Worm (Caenorhabditis elegans) whole organism, midembryonic: ENCODE data around the gene Y39A1A.9.

Source experiments
- flt-1 ChIP-seq: fragments of 200-800 bp; sonication (Bioruptor generic); IDR thresholded peaks from 2 replicates; pipeline ENCODE4 v1.3.6; 2022; ENCODE audit warnings: missing genetic modification characterization, missing compliant biosample characterization
- klf-2 ChIP-seq: fragments of 200-800 bp; sonication (Bioruptor generic); conservative IDR thresholded peaks from 2 replicates; pipeline ENCODE4 v1.3.6; 2022; ENCODE audit warnings: missing genetic modification reagents, missing genetic modification characterization, missing compliant biosample characterization
- tab-1 ChIP-seq: fragments of 200-800 bp; sonication (Bioruptor generic); IDR thresholded peaks from 2 replicates; pipeline ENCODE4 v1.3.6; 2022; ENCODE audit warnings: missing genetic modification characterization, missing compliant biosample characterization
- ztf-23 ChIP-seq: fragments of 200-800 bp; sonication (Bioruptor generic); IDR thresholded peaks from 2 replicates; pipeline ENCODE4 v1.3.6; 2022; ENCODE audit warnings: missing genetic modification reagents, missing genetic modification characterization, missing compliant biosample characterization

DNA sequence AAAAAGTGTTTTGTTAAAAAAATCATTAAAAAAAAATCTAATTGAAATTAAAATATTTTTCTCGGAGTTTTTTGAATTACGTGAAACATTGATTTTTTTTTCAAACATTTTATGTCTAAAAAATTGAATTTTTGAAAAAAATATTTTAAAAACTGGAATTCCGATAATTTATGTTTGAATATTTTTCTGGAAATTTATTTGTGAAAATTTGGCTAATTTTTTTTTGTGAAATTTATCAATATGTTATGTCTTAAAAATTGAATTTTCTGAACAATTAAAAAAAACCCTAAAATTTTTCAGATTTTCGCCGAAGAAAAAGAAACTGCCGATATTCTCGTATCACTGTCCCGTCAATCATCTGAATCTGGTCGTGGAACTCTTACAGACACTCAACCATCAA is 21.0 kb downstream of the Y39A1A.9 start, which contains the start of gene Y39A1A.24:
- TF ChIP-seq tab-1 (GFP tag; lab: Robert Waterston, UW) (no peak), ztf-23 (no peak), flt-1 (GFP tag; lab: Robert Waterston, UW) (no peak), klf-2 (GFP tag; lab: Robert Waterston, UW) (no peak)
